Worm (Caenorhabditis elegans) whole organism, late embryonic: ENCODE data around the gene srg-9.

Experiments
- C08G9.2 ChIP-seq: sonication (generic microtip); optimal IDR thresholded peaks from 2 replicates; lab custom pipeline; 2016; ENCODE audit warnings: mild to moderate bottlenecking, missing genetic modification characterization, moderate library complexity, missing compliant biosample characterization
- F13H6.1 ChIP-seq: sonication (generic microtip); optimal IDR thresholded peaks from 2 replicates; lab custom pipeline; 2016; ENCODE audit warnings: missing genetic modification characterization, missing compliant biosample characterization
- K02D7.2 ChIP-seq: sonication (generic microtip); optimal IDR thresholded peaks from 2 replicates; lab custom pipeline; 2017; ENCODE audit warnings: mild to moderate bottlenecking, missing genetic modification characterization, missing compliant biosample characterization
- Y22D7AL.16 ChIP-seq: sonication (generic microtip); optimal IDR thresholded peaks from 2 replicates; lab custom pipeline; 2016; ENCODE audit warnings: missing genetic modification characterization, missing compliant biosample characterization
- ahr-1 ChIP-seq: sonication (generic microtip); optimal IDR thresholded peaks from 2 replicates; lab custom pipeline; 2016; ENCODE audit warnings: missing genetic modification characterization, missing compliant biosample characterization
- ama-1 ChIP-seq: fragments of 150-350 bp; optimal IDR thresholded peaks from 2 replicates; lab custom pipeline; 2014
- ceh-14 ChIP-seq: sonication (generic microtip); optimal IDR thresholded peaks from 2 replicates; lab custom pipeline; 2016; ENCODE audit warnings: missing genotype, missing genetic modification characterization, missing compliant biosample characterization
- ceh-18 ChIP-seq: sonication (generic microtip); optimal IDR thresholded peaks from 2 replicates; lab custom pipeline; 2016; ENCODE audit warnings: missing genetic modification characterization, missing compliant biosample characterization
- ceh-19 ChIP-seq: fragments of 200-800 bp; sonication (Bioruptor generic); optimal IDR thresholded peaks from 2 replicates; lab custom pipeline; 2018; ENCODE audit warnings: mild to moderate bottlenecking, missing genetic modification characterization, missing compliant biosample characterization
- ceh-2 ChIP-seq: sonication (generic microtip); optimal IDR thresholded peaks from 2 replicates; lab custom pipeline; 2016; ENCODE audit warnings: missing genotype, missing genetic modification characterization, missing compliant biosample characterization
- ceh-22 ChIP-seq: sonication (generic microtip); optimal IDR thresholded peaks from 2 replicates; lab custom pipeline; 2017; ENCODE audit warnings: missing biosample characterization, missing genetic modification characterization
- ceh-24 ChIP-seq: sonication (generic microtip); optimal IDR thresholded peaks from 2 replicates; lab custom pipeline; 2016; ENCODE audit warnings: mild to moderate bottlenecking, missing genetic modification characterization, missing compliant biosample characterization
- ceh-30 ChIP-seq: fragments of 150-350 bp; optimal IDR thresholded peaks from 2 replicates; lab custom pipeline; 2014; ENCODE audit warnings: missing biosample characterization, missing genetic modification characterization
- ceh-34 ChIP-seq: sonication (generic microtip); optimal IDR thresholded peaks from 2 replicates; lab custom pipeline; 2016; ENCODE audit warnings: mild to moderate bottlenecking, missing genetic modification characterization, missing compliant biosample characterization
- ceh-45 ChIP-seq: fragments of 200-800 bp; sonication (Bioruptor generic); IDR thresholded peaks from 2 replicates; pipeline ENCODE4 v1.3.6; 2022; ENCODE audit warnings: missing genetic modification reagents, missing genetic modification characterization, missing compliant biosample characterization
- che-1 ChIP-seq: sonication (generic microtip); optimal IDR thresholded peaks from 2 replicates; lab custom pipeline; 2016; ENCODE audit warnings: mild to moderate bottlenecking, missing genetic modification characterization, missing compliant biosample characterization
- dmd-4 ChIP-seq: sonication (generic microtip); optimal IDR thresholded peaks from 2 replicates; lab custom pipeline; 2016; ENCODE audit warnings: borderline replicate concordance, missing genetic modification characterization, missing compliant biosample characterization
- dve-1 ChIP-seq: sonication (generic microtip); optimal IDR thresholded peaks from 2 replicates; lab custom pipeline; 2017; ENCODE audit warnings: antibody characterized with exemption, mild to moderate bottlenecking, missing genetic modification characterization, missing compliant biosample characterization
- elt-2 ChIP-seq: sonication (generic microtip); optimal IDR thresholded peaks from 2 replicates; lab custom pipeline; 2016; ENCODE audit warnings: missing genetic modification reagents, missing genetic modification characterization, missing compliant biosample characterization
- elt-4 ChIP-seq: sonication (generic microtip); optimal IDR thresholded peaks from 2 replicates; lab custom pipeline; 2016; ENCODE audit warnings: missing genetic modification characterization, missing compliant biosample characterization
- ets-4 ChIP-seq: sonication (generic microtip); optimal IDR thresholded peaks from 2 replicates; lab custom pipeline; 2016; ENCODE audit warnings: missing genetic modification characterization, missing compliant biosample characterization
- eyg-1 ChIP-seq: sonication (generic microtip); optimal IDR thresholded peaks from 2 replicates; lab custom pipeline; 2016; ENCODE audit warnings: missing genotype, missing genetic modification characterization, missing compliant biosample characterization
- fkh-10 ChIP-seq: fragments of 150-350 bp; optimal IDR thresholded peaks from 2 replicates; lab custom pipeline; 2014; ENCODE audit warnings: missing biosample characterization, missing genetic modification reagents, missing genetic modification characterization
- hlh-13 ChIP-seq: fragments of 200-800 bp; sonication (Bioruptor generic); optimal IDR thresholded peaks from 2 replicates; lab custom pipeline; 2018; ENCODE audit warnings: mild to moderate bottlenecking, missing genetic modification characterization, missing compliant biosample characterization
- hlh-8 ChIP-seq: sonication (generic microtip); optimal IDR thresholded peaks from 2 replicates; lab custom pipeline; 2016; ENCODE audit warnings: missing genotype, missing genetic modification characterization, missing compliant biosample characterization
- lim-6 ChIP-seq: sonication (generic microtip); optimal IDR thresholded peaks from 2 replicates; lab custom pipeline; 2016; ENCODE audit warnings: missing genetic modification characterization, missing compliant biosample characterization
- madf-2 ChIP-seq: sonication (generic microtip); optimal IDR thresholded peaks from 2 replicates; lab custom pipeline; 2017; ENCODE audit warnings: missing genetic modification characterization, missing compliant biosample characterization
- nfya-1 ChIP-seq: sonication (generic microtip); optimal IDR thresholded peaks from 2 replicates; lab custom pipeline; 2017; ENCODE audit warnings: missing genetic modification characterization, mild to moderate bottlenecking, missing compliant biosample characterization, antibody characterized with exemption, moderate library complexity
- pat-9 ChIP-seq: fragments of 200-800 bp; sonication (Bioruptor generic); optimal IDR thresholded peaks from 2 replicates; lab custom pipeline; 2018; ENCODE audit warnings: mild to moderate bottlenecking, missing genetic modification characterization, moderate library complexity, missing compliant biosample characterization
- pax-1 ChIP-seq: fragments of 150-350 bp; optimal IDR thresholded peaks from 2 replicates; lab custom pipeline; 2014; ENCODE audit warnings: missing biosample characterization, missing genetic modification characterization
- pha-2 ChIP-seq: sonication (generic microtip); optimal IDR thresholded peaks from 2 replicates; lab custom pipeline; 2017; ENCODE audit warnings: mild to moderate bottlenecking, missing genetic modification characterization, missing compliant biosample characterization
- pha-4 ChIP-seq: fragments of 150-350 bp; optimal IDR thresholded peaks from 2 replicates; lab custom pipeline; 2018; ENCODE audit warnings: missing biosample characterization, missing genetic modification reagents, missing genetic modification characterization
- pqm-1 ChIP-seq: sonication (generic microtip); optimal IDR thresholded peaks from 2 replicates; lab custom pipeline; 2016; ENCODE audit warnings: missing genetic modification characterization, missing compliant biosample characterization
- pros-1 ChIP-seq: fragments of 150-350 bp; optimal IDR thresholded peaks from 2 replicates; lab custom pipeline; 2014; ENCODE audit warnings: missing biosample characterization, missing genetic modification reagents, missing genetic modification characterization
- sox-2 ChIP-seq: fragments of 200-800 bp; sonication (Bioruptor generic); IDR thresholded peaks from 2 replicates; pipeline ENCODE4 v1.3.6; 2022; ENCODE audit warnings: missing genetic modification reagents, missing genetic modification characterization, missing compliant biosample characterization
- sox-4 ChIP-seq: sonication (generic microtip); optimal IDR thresholded peaks from 2 replicates; lab custom pipeline; 2017; ENCODE audit warnings: mild to moderate bottlenecking, missing genetic modification characterization, inconsistent platforms, missing compliant biosample characterization
- syd-9 ChIP-seq: sonication (generic microtip); optimal IDR thresholded peaks from 2 replicates; lab custom pipeline; 2016; ENCODE audit warnings: mild to moderate bottlenecking, missing genetic modification characterization, moderate library complexity, missing compliant biosample characterization
- tbx-2 ChIP-seq: sonication (generic microtip); optimal IDR thresholded peaks from 2 replicates; lab custom pipeline; 2016; ENCODE audit warnings: missing genetic modification characterization, missing compliant biosample characterization
- ttx-3 ChIP-seq: sonication (generic microtip); optimal IDR thresholded peaks from 2 replicates; lab custom pipeline; 2016; ENCODE audit warnings: missing genetic modification reagents, missing genetic modification characterization, missing compliant biosample characterization
- unc-42 ChIP-seq: sonication (generic microtip); optimal IDR thresholded peaks from 2 replicates; lab custom pipeline; 2016; ENCODE audit warnings: missing genotype, missing genetic modification characterization, missing compliant biosample characterization

The srg-9 gene

DNA sequence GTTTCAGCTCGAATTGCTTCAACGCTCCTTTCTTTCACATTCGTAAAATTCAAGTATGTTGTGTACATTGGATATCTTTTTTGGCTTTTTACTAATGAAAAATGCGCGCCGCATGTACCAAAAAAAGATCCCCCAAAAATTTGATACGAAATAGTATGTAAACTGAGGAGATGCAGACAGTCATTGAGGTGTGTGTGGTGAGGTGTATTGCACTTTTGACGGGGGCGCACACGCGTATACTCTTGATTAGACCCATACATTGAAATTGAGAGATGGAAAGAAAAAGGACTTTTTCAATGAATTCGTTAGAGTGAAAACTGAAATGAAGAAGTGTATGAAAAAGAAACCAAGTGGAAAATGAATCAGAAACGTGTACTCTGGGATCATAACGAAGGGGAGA is 35.2 kb downstream of the srg-9 start:
- TF ChIP-seq ceh-30 (tag; lab: Kevin White, UChicago) = no peak
- no peak for TF ChIP-seq pha-2
- no peak for TF ChIP-seq ceh-14 (tag; lab: Kevin White, UChicago)
- TF ChIP-seq ahr-1 = no peak
- TF ChIP-seq Y22D7AL.16 = no peak
- no peak for TF ChIP-seq sox-4 (tag; lab: Kevin White, UChicago)
- TF ChIP-seq sox-2 (GFP tag; lab: Robert Waterston, UW) = no peak
- TF ChIP-seq elt-2 (tag; lab: Kevin White, UChicago) = no peak
- TF ChIP-seq dmd-4 (tag; lab: Kevin White, UChicago) = no peak
- no peak for TF ChIP-seq pha-4 (tag; lab: Kevin White, UChicago)
- TF ChIP-seq ceh-24 (tag; lab: Kevin White, UChicago) = no peak
- TF ChIP-seq pqm-1 (tag; lab: Kevin White, UChicago) = no peak
- no peak for TF ChIP-seq eyg-1 (tag; lab: Kevin White, UChicago)
- no peak for TF ChIP-seq ceh-22 (tag; lab: Kevin White, UChicago)
- no peak for TF ChIP-seq nfya-1 (tag; lab: Kevin White, UChicago)
- TF ChIP-seq C08G9.2 (tag; lab: Kevin White, UChicago) = no peak
- no peak for TF ChIP-seq ceh-19 (GFP tag; lab: Kevin White, UChicago)
- TF ChIP-seq fkh-10 (GFP tag; lab: Kevin White, UChicago) = no peak
- TF ChIP-seq hlh-13 (GFP tag; lab: Kevin White, UChicago) = no peak
- TF ChIP-seq tbx-2 (tag; lab: Kevin White, UChicago) = no peak

DNA sequence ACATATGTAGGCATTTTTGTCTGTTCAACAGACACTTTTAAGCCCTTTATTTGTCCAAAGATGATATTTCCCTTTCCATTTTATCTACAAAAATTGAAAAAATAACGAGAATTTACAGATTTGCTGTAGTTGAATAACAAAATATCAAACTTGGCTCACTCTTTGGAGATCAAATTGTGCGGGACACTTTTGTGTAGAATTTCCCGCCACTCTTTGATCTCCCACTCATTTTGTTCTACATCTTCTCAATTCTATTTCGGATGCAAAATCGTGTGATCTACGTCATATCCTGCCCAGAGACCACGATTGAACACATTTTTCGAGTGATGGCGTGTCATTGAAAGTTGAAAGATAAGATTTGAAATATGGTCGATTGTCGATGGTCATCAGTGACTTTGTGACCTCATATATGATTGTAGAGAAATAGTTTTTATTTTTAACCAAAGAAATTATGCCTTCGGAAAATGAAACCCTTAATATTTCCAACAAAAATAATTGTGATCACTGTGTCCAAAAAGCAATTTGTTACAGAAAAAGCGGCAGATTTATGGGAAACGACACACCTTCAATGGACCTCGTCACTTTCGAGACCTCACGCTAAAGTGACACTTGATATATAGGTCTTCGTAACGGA is 39.6 kb downstream of the srg-9 start, which contains the start of gene hot-4:
Gene hot-4 (plus strand): TSS at position 584 of the 634 bp plus-strand sequence.
- TF ChIP-seq ceh-30 (tag; lab: Kevin White, UChicago) (no peak), ceh-2 (tag; lab: Kevin White, UChicago) (no peak), ahr-1 (no peak), hlh-8 (tag; lab: Kevin White, UChicago) (no peak)

DNA sequence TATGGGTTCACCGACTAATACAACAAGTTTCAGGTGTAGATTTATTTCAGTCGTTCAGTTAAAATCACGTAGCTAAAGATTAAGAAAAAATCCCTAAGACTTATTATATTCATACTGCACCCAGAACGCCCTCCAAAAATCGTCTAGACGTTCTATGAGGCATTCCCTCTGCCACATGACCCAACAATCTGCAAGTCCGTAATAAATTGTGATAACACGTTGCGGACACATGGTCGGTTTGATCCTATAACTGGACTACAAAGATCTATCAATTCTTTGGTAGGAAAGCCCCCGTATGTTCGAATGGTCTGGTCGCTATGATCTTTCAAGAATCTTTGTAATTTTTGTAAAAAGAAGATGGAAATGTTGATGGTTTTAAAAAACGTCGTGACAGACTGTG is 40.6 kb downstream of the srg-9 start:
- TF ChIP-seq ceh-14 (tag; lab: Kevin White, UChicago) (no peak), ceh-22 (tag; lab: Kevin White, UChicago) (no peak), ceh-45 (GFP tag; lab: Robert Waterston, UW) (no peak), ets-4 (tag; lab: Kevin White, UChicago) (no peak), pha-2 (no peak), che-1 (no peak), pqm-1 (tag; lab: Kevin White, UChicago) (no peak), unc-42 (tag; lab: Kevin White, UChicago) (no peak), pros-1 (no peak)

DNA sequence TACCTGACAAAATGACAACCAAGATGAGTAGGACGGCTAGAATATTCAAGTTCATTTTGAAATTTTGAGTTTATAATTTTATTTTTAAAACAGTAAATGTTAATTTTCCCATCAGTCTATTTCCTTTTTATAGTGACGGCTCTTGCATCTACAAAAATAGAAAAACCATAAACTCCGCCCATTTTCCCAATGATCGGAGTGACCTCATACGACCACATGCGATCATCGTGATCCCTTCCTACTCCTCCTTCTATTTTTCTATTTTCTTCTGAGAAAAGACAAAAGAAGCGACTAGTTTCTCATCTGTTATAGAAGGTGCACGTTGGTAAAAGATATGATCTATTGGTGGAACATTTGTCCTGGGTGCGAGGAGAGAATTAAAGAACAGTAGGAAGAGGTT is 41.1 kb downstream of the srg-9 start, which contains the start of gene C23G10.11:
Gene C23G10.11 (minus strand): TSS at position 101 of the 400 bp plus-strand sequence.
- TF ChIP-seq ceh-18 (tag; lab: Kevin White, UChicago) = no peak
- TF ChIP-seq elt-4 (tag; lab: Kevin White, UChicago) = no peak

DNA sequence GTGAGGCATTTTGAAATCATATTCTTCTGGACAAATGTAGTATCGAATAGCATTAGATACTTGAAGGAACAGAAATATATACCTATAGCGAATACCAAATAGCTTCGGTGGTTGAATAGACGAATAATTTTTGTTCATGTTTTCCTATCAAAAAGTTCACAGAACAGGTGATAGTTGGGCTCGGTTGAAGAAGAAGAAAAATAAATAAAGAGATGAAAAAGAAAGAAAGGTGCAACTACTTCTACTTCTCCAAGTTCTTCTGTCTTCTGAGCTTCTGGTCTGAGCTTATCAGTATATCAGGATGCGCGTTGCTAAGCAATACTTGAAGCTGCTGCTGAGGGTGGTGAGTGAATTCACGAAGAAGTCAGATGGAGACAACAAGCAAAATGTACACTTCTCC is 42.7 kb downstream of the srg-9 start, which contains the start of gene C23G10.10:
Gene C23G10.10 (minus strand): TSS at position 101 of the 400 bp plus-strand sequence.
- TF ChIP-seq ttx-3 (tag; lab: Kevin White, UChicago) = no peak
- TF ChIP-seq che-1 = no peak
- TF ChIP-seq syd-9 (tag; lab: Kevin White, UChicago) = no peak
- no peak for TF ChIP-seq hlh-8 (tag; lab: Kevin White, UChicago)
- no peak for TF ChIP-seq dve-1 (tag; lab: Kevin White, UChicago)
- TF ChIP-seq ceh-34 (tag; lab: Kevin White, UChicago) = no peak
- TF ChIP-seq pax-1 (tag; lab: Kevin White, UChicago) = no peak
- TF ChIP-seq madf-2 (tag; lab: Kevin White, UChicago) = no peak
- no peak for TF ChIP-seq pha-2
- no peak for TF ChIP-seq ceh-19 (GFP tag; lab: Kevin White, UChicago)
- TF ChIP-seq pat-9 (tag; lab: Kevin White, UChicago) = no peak
- TF ChIP-seq lim-6 (tag; lab: Kevin White, UChicago) = no peak
- no peak for TF ChIP-seq sox-2 (GFP tag; lab: Robert Waterston, UW)
- TF ChIP-seq fkh-10 (GFP tag; lab: Kevin White, UChicago) = no peak
- no peak for TF ChIP-seq ama-1
- no peak for TF ChIP-seq K02D7.2 (tag; lab: Kevin White, UChicago)
- TF ChIP-seq hlh-13 (GFP tag; lab: Kevin White, UChicago) = no peak
- no peak for TF ChIP-seq F13H6.1 (tag; lab: Kevin White, UChicago)
- TF ChIP-seq elt-2 (tag; lab: Kevin White, UChicago) = no peak
- no peak for TF ChIP-seq ceh-14 (tag; lab: Kevin White, UChicago)
- TF ChIP-seq, all 69 proteins: peak for 0
